Worm (Caenorhabditis elegans) whole organism, L4 larva: ENCODE measurements around the gene K05F6.10.

Experiments
- ZK546.5 ChIP-seq, 2 experiments: sonication (generic microtip); optimal IDR thresholded peaks; 2 replicates each; lab custom pipeline; 2017; ENCODE audit warnings: missing biosample characterization in 2 of 2, missing genetic modification characterization in 2 of 2
- aha-1 ChIP-seq: fragments of 150-350 bp; peaks from one replicate; lab custom pipeline; 2014; ENCODE audit warnings: missing biosample characterization, missing genetic modification characterization
- dve-1 ChIP-seq: sonication (generic microtip); optimal IDR thresholded peaks from 2 replicates; lab custom pipeline; 2017; ENCODE audit warnings: antibody characterized with exemption, mild to moderate bottlenecking, missing genetic modification characterization, missing compliant biosample characterization; ENCODE audit not compliant: insufficient read depth
- egl-43 ChIP-seq: fragments of 200-800 bp; sonication (Bioruptor generic); IDR thresholded peaks from 2 replicates; pipeline ENCODE4 v1.3.6; 2022; ENCODE audit warnings: missing genetic modification reagents, missing genetic modification characterization, missing compliant biosample characterization
- fos-1 ChIP-seq: fragments of 150-350 bp; optimal IDR thresholded peaks from 2 replicates; lab custom pipeline; 2014; ENCODE audit warnings: missing biosample characterization, missing genetic modification characterization
- lin-13 ChIP-seq: fragments of 150-350 bp; optimal IDR thresholded peaks from 2 replicates; lab custom pipeline; 2014; ENCODE audit warnings: missing biosample characterization, missing genetic modification reagents, missing genetic modification characterization
- mdl-1 ChIP-seq, 2 experiments: fragments of 150-350 bp in 1 of 2; sonication (generic microtip) in 1 of 2; optimal IDR thresholded peaks; 2 replicates each; lab custom pipeline; 2014 to 2017; ENCODE audit warnings: missing biosample characterization in 2 of 2, missing genetic modification characterization in 2 of 2
- nhr-48 ChIP-seq: sonication (generic microtip); optimal IDR thresholded peaks from 2 replicates; lab custom pipeline; 2016; ENCODE audit warnings: mild to moderate bottlenecking, missing genetic modification characterization, missing compliant biosample characterization
- snpc-1.2 ChIP-seq: fragments of 200-800 bp; sonication (Bioruptor generic); IDR thresholded peaks from 2 replicates; pipeline ENCODE4 v1.3.6; 2022; ENCODE audit warnings: missing genetic modification reagents, missing genetic modification characterization, missing compliant biosample characterization
- snpc-4 ChIP-seq: fragments of 150-350 bp; optimal IDR thresholded peaks from 2 replicates; lab custom pipeline; 2014; ENCODE audit warnings: missing biosample characterization, missing genetic modification characterization
- ztf-11 ChIP-seq: fragments of 150-350 bp; optimal IDR thresholded peaks from 2 replicates; lab custom pipeline; 2014; ENCODE audit warnings: missing biosample characterization, missing genetic modification characterization

- TF ChIP-seq ZK546.5 (tag; optimal IDR thresholded peaks at IDR 0.05; lab: Kevin White, UChicago) (no peak), lin-13 (GFP tag; lab: Kevin White, UChicago) (no peak), aha-1 (tag; lab: Kevin White, UChicago) (peak; percentile 19), ztf-11 (tag; lab: Kevin White, UChicago) (no peak), dve-1 (tag; lab: Kevin White, UChicago) (no peak), fos-1 (tag; lab: Kevin White, UChicago) (no peak), snpc-4 (tag; lab: Kevin White, UChicago) (no peak), nhr-48 (tag; lab: Kevin White, UChicago) (no peak), mdl-1 (tag; optimal IDR thresholded peaks at IDR 0.05; lab: Kevin White, UChicago) (no peak), egl-43 (GFP tag; lab: Robert Waterston, UW) (no peak), snpc-1.2 (GFP tag; lab: Robert Waterston, UW) (no peak)
Observed at ce11 chrII:1550501-1550900, 25.4 kb downstream of the K05F6.10 start, which contains the start of the genes fbxb-52 and fbxb-51.
